Fruit fly (Drosophila melanogaster) whole organism, embryonic: ENCODE results near the gene CG44329.

Experiments used
- BEAF-32 ChIP-seq: fragments of 200-800 bp; sonication (Bioruptor generic); optimal IDR thresholded peaks from 3 replicates; lab custom pipeline; 2017; ENCODE audit warnings: missing biosample characterization, missing genetic modification characterization, mild to moderate bottlenecking, moderate library complexity, missing genetic modification reagents
- Bgb ChIP-seq: fragments of 200-800 bp; sonication (Bioruptor generic); IDR thresholded peaks from 2 replicates; pipeline ENCODE4 v1.3.6; 2022; ENCODE audit warnings: missing biosample characterization, missing genetic modification characterization; ENCODE audit not compliant: partially characterized antibody
- BtbVII ChIP-seq: fragments of 200-800 bp; sonication (Bioruptor generic); optimal IDR thresholded peaks from 3 replicates; lab custom pipeline; 2017; ENCODE audit warnings: missing biosample characterization, mild to moderate bottlenecking, missing genetic modification characterization
- CG10267 ChIP-seq: fragments of 200-800 bp; sonication (Bioruptor generic); optimal IDR thresholded peaks from 2 replicates; lab custom pipeline; 2018; ENCODE audit warnings: missing biosample characterization, mild to moderate bottlenecking, missing genetic modification characterization, moderate library complexity
- CG13424 ChIP-seq: fragments of 200-800 bp; sonication (Bioruptor generic); optimal IDR thresholded peaks from 2 replicates; lab custom pipeline; 2019; ENCODE audit warnings: missing biosample characterization, mild to moderate bottlenecking, missing genetic modification characterization, moderate library complexity
- CG14014 ChIP-seq: fragments of 200-800 bp; sonication (Bioruptor generic); IDR thresholded peaks from 2 replicates; pipeline ENCODE4 v1.3.6; 2022; ENCODE audit warnings: missing biosample characterization, missing genetic modification characterization
- CG17328 ChIP-seq: fragments of 200-800 bp; sonication (Bioruptor generic); IDR thresholded peaks from 2 replicates; pipeline ENCODE4 v1.3.6; 2022; ENCODE audit warnings: missing biosample characterization, missing genetic modification characterization
- CG17385 ChIP-seq: fragments of 200-800 bp; sonication (Bioruptor generic); optimal IDR thresholded peaks from 3 replicates; lab custom pipeline; 2018; ENCODE audit warnings: missing biosample characterization, mild to moderate bottlenecking, missing genetic modification characterization
- CG2889 ChIP-seq: fragments of 200-800 bp; sonication (Bioruptor generic); IDR thresholded peaks from 3 replicates; pipeline ENCODE4 v1.3.6; 2022; ENCODE audit warnings: missing biosample characterization, missing genetic modification characterization
- CG33213 ChIP-seq: fragments of 200-800 bp; sonication (Bioruptor generic); optimal IDR thresholded peaks from 3 replicates; lab custom pipeline; 2016; ENCODE audit warnings: missing biosample characterization, missing genetic modification characterization
- CG33557 ChIP-seq: fragments of 200-800 bp; sonication (Bioruptor generic); optimal IDR thresholded peaks from 2 replicates; lab custom pipeline; 2019; ENCODE audit warnings: missing biosample characterization, mild to moderate bottlenecking, missing genetic modification characterization, moderate library complexity
- CG34376 ChIP-seq: fragments of 200-800 bp; sonication (Bioruptor generic); optimal IDR thresholded peaks from 2 replicates; lab custom pipeline; 2018; ENCODE audit warnings: missing biosample characterization, mild to moderate bottlenecking, missing genetic modification characterization
- CG3726 ChIP-seq: fragments of 200-800 bp; sonication (Bioruptor generic); IDR thresholded peaks from 3 replicates; pipeline ENCODE4, ENCODE4 v1.3.6; 2022; ENCODE audit warnings: missing biosample characterization, missing genetic modification characterization
- CG43689 ChIP-seq: fragments of 200-800 bp; sonication (Bioruptor generic); IDR thresholded peaks from 2 replicates; pipeline ENCODE4 v1.3.6; 2022; ENCODE audit warnings: missing biosample characterization, missing genetic modification characterization
- CG8388 ChIP-seq: fragments of 200-800 bp; sonication (Bioruptor generic); optimal IDR thresholded peaks from 2 replicates; lab custom pipeline; 2019; ENCODE audit warnings: missing biosample characterization, mild to moderate bottlenecking, missing genetic modification characterization, moderate library complexity
- CG9817 ChIP-seq: fragments of 200-800 bp; sonication (Bioruptor generic); optimal IDR thresholded peaks from 2 replicates; lab custom pipeline; 2018; ENCODE audit warnings: missing biosample characterization, mild to moderate bottlenecking, missing genetic modification characterization, moderate library complexity
- Dbx ChIP-seq: fragments of 200-800 bp; sonication (Bioruptor generic); IDR thresholded peaks from 3 replicates; pipeline ENCODE4 v1.3.6; 2022; ENCODE audit warnings: missing biosample characterization, missing genetic modification characterization
- Doc2 ChIP-seq: fragments of 200-800 bp; sonication (Bioruptor generic); IDR thresholded peaks from 2 replicates; pipeline ENCODE4 v1.3.6; 2022; ENCODE audit warnings: missing biosample characterization, missing genetic modification characterization
- Dref ChIP-seq: fragments of 200-800 bp; sonication (Bioruptor generic); IDR thresholded peaks from 2 replicates; pipeline ENCODE4 v1.3.6; 2022; ENCODE audit warnings: missing biosample characterization, missing genetic modification characterization
- E2f1 ChIP-seq: fragments of 200-800 bp; sonication (Bioruptor generic); IDR thresholded peaks from 2 replicates; pipeline ENCODE4 v1.3.6; 2022; ENCODE audit warnings: missing biosample characterization, missing genetic modification characterization
- Elba2 ChIP-seq: fragments of 200-800 bp; sonication (Bioruptor generic); optimal IDR thresholded peaks from 3 replicates; lab custom pipeline; 2016; ENCODE audit warnings: missing biosample characterization, missing genetic modification characterization
- Hr39 ChIP-seq: fragments of >200 bp; optimal IDR thresholded peaks from 2 replicates; lab custom pipeline; 2017
- Optix ChIP-seq: fragments of 200-800 bp; sonication (Bioruptor generic); IDR thresholded peaks from 3 replicates; pipeline ENCODE4 v1.3.6; 2022; ENCODE audit warnings: missing biosample characterization, missing genetic modification characterization
- Ptx1 ChIP-seq: fragments of 200-800 bp; sonication (Bioruptor generic); IDR thresholded peaks from 2 replicates; pipeline ENCODE4 v1.3.6; 2022; ENCODE audit warnings: missing biosample characterization, missing genetic modification characterization
- Side ChIP-seq: fragments of 200-800 bp; sonication (Bioruptor generic); optimal IDR thresholded peaks from 2 replicates; lab custom pipeline; 2016; ENCODE audit warnings: missing biosample characterization, missing genetic modification characterization
- Ssrp ChIP-seq: fragments of 200-800 bp; sonication (Bioruptor generic); optimal IDR thresholded peaks from 2 replicates; lab custom pipeline; 2018; ENCODE audit warnings: missing biosample characterization, mild to moderate bottlenecking, missing genetic modification characterization, moderate library complexity
- Vsx1 ChIP-seq: fragments of 200-800 bp; sonication (Bioruptor generic); optimal IDR thresholded peaks from 2 replicates; lab custom pipeline; 2017; ENCODE audit warnings: missing biosample characterization, mild to moderate bottlenecking, missing genetic modification characterization, missing genetic modification reagents
- ato ChIP-seq: fragments of 200-800 bp; sonication (Bioruptor generic); IDR thresholded peaks from 2 replicates; pipeline ENCODE4 v1.3.6; 2022; ENCODE audit warnings: missing biosample characterization, missing genetic modification characterization; ENCODE audit not compliant: partially characterized antibody
- bcd ChIP-seq: fragments of 200-800 bp; sonication (Bioruptor generic); optimal IDR thresholded peaks from 2 replicates; lab custom pipeline; 2017; ENCODE audit warnings: missing biosample characterization, mild to moderate bottlenecking, missing genetic modification characterization
- cg ChIP-seq: fragments of 200-800 bp; sonication (Bioruptor generic); optimal IDR thresholded peaks from 3 replicates; lab custom pipeline; 2019; ENCODE audit warnings: missing biosample characterization, mild to moderate bottlenecking, missing genetic modification characterization, moderate library complexity
- corto ChIP-seq: fragments of 200-800 bp; sonication (Bioruptor generic); optimal IDR thresholded peaks from 2 replicates; lab custom pipeline; 2016; ENCODE audit warnings: missing biosample characterization, mild to moderate bottlenecking, missing genetic modification characterization, moderate library complexity
- crol ChIP-seq: fragments of 200-800 bp; sonication (Bioruptor generic); IDR thresholded peaks from 2 replicates; pipeline ENCODE4 v1.3.6; 2022; ENCODE audit warnings: missing biosample characterization, missing genetic modification characterization
- exex ChIP-seq: fragments of 200-800 bp; sonication (Bioruptor generic); optimal IDR thresholded peaks from 4 replicates; lab custom pipeline; 2018; ENCODE audit warnings: missing biosample characterization, mild to moderate bottlenecking, missing genetic modification characterization, moderate library complexity
- eyg ChIP-seq: fragments of 200-800 bp; sonication (Bioruptor generic); optimal IDR thresholded peaks from 3 replicates; lab custom pipeline; 2016; ENCODE audit warnings: missing biosample characterization, missing genetic modification characterization
- gt ChIP-seq: fragments of 200-800 bp; sonication (Bioruptor generic); IDR thresholded peaks from 2 replicates; pipeline ENCODE4 v1.3.6; 2022; ENCODE audit warnings: missing biosample characterization, missing genetic modification characterization
- ind ChIP-seq: fragments of 200-800 bp; sonication (Bioruptor generic); optimal IDR thresholded peaks from 3 replicates; lab custom pipeline; 2016; ENCODE audit warnings: missing biosample characterization, missing genetic modification characterization
- jing ChIP-seq: fragments of 200-800 bp; sonication (Bioruptor generic); optimal IDR thresholded peaks from 2 replicates; lab custom pipeline; 2018; ENCODE audit warnings: missing biosample characterization, mild to moderate bottlenecking, missing genetic modification characterization
- knrl ChIP-seq: fragments of 200-800 bp; sonication (Bioruptor generic); IDR thresholded peaks from 3 replicates; pipeline ENCODE4 v1.3.6; 2022; ENCODE audit warnings: missing biosample characterization, missing genetic modification characterization; ENCODE audit not compliant: partially characterized antibody
- nau ChIP-seq: fragments of 200-800 bp; sonication (Bioruptor generic); optimal IDR thresholded peaks from 3 replicates; lab custom pipeline; 2017; ENCODE audit warnings: missing biosample characterization, mild to moderate bottlenecking, missing genetic modification characterization, missing genetic modification reagents
- oc ChIP-seq: fragments of 200-800 bp; sonication (Bioruptor generic); optimal IDR thresholded peaks from 2 replicates; lab custom pipeline; 2018; ENCODE audit warnings: missing biosample characterization, mild to moderate bottlenecking, missing genetic modification characterization, moderate library complexity
- peb ChIP-seq: fragments of 200-800 bp; sonication (Bioruptor generic); IDR thresholded peaks from 2 replicates; pipeline ENCODE4 v1.3.6; 2022; ENCODE audit warnings: missing biosample characterization, missing genetic modification characterization
- prd ChIP-seq, 3 experiments: fragments of >200 bp in 2 of 3; fragments of 200-800 bp in 1 of 3; sonication (Bioruptor generic) in 1 of 3; optimal IDR thresholded peaks in 2 of 3; IDR thresholded peaks in 1 of 3; 2 replicates in 2 of 3; 3 replicates in 1 of 3; pipeline versions ENCODE4 v1.3.6 to Lab custom; 2017 to 2022; ENCODE audit warnings: missing biosample characterization in 1 of 3, missing genetic modification characterization in 1 of 3
- sna ChIP-seq: fragments of 200-800 bp; sonication (Bioruptor generic); IDR thresholded peaks from 2 replicates; pipeline ENCODE4 v1.3.6; 2022; ENCODE audit warnings: missing biosample characterization, missing genetic modification characterization; ENCODE audit not compliant: partially characterized antibody
- sqz ChIP-seq: fragments of 200-800 bp; sonication (Bioruptor generic); optimal IDR thresholded peaks from 3 replicates; lab custom pipeline; 2018; ENCODE audit warnings: missing biosample characterization, mild to moderate bottlenecking, missing genetic modification characterization
- stwl ChIP-seq: fragments of 200-800 bp; sonication (Bioruptor generic); optimal IDR thresholded peaks from 3 replicates; lab custom pipeline; 2018; ENCODE audit warnings: missing biosample characterization, mild to moderate bottlenecking, missing genetic modification characterization, moderate library complexity
- tap ChIP-seq: fragments of 200-800 bp; optimal IDR thresholded peaks from 3 replicates; lab custom pipeline; 2019; ENCODE audit warnings: missing biosample characterization, mild to moderate bottlenecking, missing genetic modification characterization, moderate library complexity
- tgo ChIP-seq: fragments of 200-800 bp; sonication (Bioruptor generic); IDR thresholded peaks from 3 replicates; pipeline ENCODE4 v1.3.6; 2022; ENCODE audit warnings: missing biosample characterization, missing genetic modification characterization
- ttk ChIP-seq: fragments of 200-800 bp; sonication (Bioruptor generic); IDR thresholded peaks from 2 replicates; pipeline ENCODE4 v2.1.2; 2022; ENCODE audit warnings: missing biosample characterization, missing genetic modification characterization
- twi ChIP-seq: fragments of 200-800 bp; optimal IDR thresholded peaks from 2 replicates; lab custom pipeline; 2019; ENCODE audit warnings: missing biosample characterization, mild to moderate bottlenecking, missing genetic modification characterization, moderate library complexity
- wdn ChIP-seq: fragments of 200-800 bp; sonication (Bioruptor generic); IDR thresholded peaks from 2 replicates; pipeline ENCODE4 v1.3.6; 2022; ENCODE audit warnings: missing biosample characterization, missing genetic modification characterization
- zen ChIP-seq: fragments of 200-800 bp; sonication (Bioruptor generic); optimal IDR thresholded peaks from 3 replicates; lab custom pipeline; 2018; ENCODE audit warnings: missing biosample characterization, mild to moderate bottlenecking, missing genetic modification characterization, moderate library complexity

Gene CG44329

DNA sequence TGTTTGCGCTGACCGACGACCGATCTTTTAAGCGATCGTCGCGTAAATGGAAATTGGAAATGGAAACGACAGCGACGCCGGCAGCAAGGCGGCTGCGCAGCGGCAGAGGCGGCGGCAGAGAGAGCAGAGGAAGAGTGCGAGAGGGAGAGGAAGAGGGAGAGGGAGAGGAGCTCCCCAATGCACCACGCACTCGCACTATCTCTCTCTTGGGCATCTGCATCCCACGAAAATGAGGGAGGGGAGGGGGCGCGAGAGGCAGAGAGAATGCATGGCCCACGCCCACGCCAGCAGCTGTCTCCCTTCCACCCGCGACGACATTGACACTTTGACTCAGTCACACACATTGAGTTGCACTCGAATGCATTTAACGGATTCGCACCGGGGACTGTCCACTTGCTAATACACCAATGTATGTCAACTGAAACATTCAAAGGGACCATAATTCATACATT, 42.0 kb downstream of the CG44329 start, which contains the start of gene CG3097 (continued):
- TF ChIP-seq exex (tag; lab: Kevin White, UChicago) (no peak), wdn (no peak), Optix (no peak), BEAF-32 (GFP tag; lab: Kevin White, UChicago) (no peak), Bgb (GFP tag; lab: Robert Waterston, UW) (0 out of 2 replicates have a peak, but pooled peaks have one; percentile 10), CG10267 (tag; lab: Kevin White, UChicago) (no peak), Vsx1 (GFP tag; lab: Kevin White, UChicago) (no peak), CG33213 (GFP tag; lab: Kevin White, UChicago) (no peak), zen (tag; lab: Kevin White, UChicago) (no peak), CG8388 (GFP tag; lab: Kevin White, UChicago) (no peak), CG2889 (GFP tag; lab: Robert Waterston, UW) (no peak), Side (GFP tag; lab: Kevin White, UChicago) (no peak), cg (GFP tag; lab: Kevin White, UChicago) (peak; percentile 25), Dref (GFP tag; lab: Robert Waterston, UW) (no peak), Doc2 (GFP tag; lab: Robert Waterston, UW) (no peak), gt (GFP tag; lab: Robert Waterston, UW) (no peak), CG9817 (no peak), Ssrp (tag; lab: Kevin White, UChicago) (no peak), tgo (GFP tag; lab: Robert Waterston, UW) (no peak), E2f1 (GFP tag; lab: Robert Waterston, UW) (no peak), sqz (no peak), ato (GFP tag; lab: Robert Waterston, UW) (peak; percentile 22; the same call in 1 of the 2 replicates), nau (no peak), CG13424 (no peak), CG33557 (GFP tag; lab: Kevin White, UChicago) (no peak), bcd (GFP tag; lab: Kevin White, UChicago) (no peak), CG34376 (no peak), oc (tag; lab: Kevin White, UChicago) (no peak), eyg (no peak), jing (GFP tag; lab: Kevin White, UChicago) (no peak), crol (peak; percentile 100), knrl (no peak; the same call in 2 of the 3 replicates), ind (GFP tag; lab: Kevin White, UChicago) (no peak), Elba2 (GFP tag; lab: Kevin White, UChicago) (no peak), tap (tag; lab: Kevin White, UChicago) (no peak), stwl (tag; lab: Kevin White, UChicago) (peak; percentile 37), CG14014 (no peak), prd (optimal IDR thresholded peaks at IDR 0.05; lab: Kevin White, UChicago) (no peak), prd (GFP tag; IDR thresholded peaks at IDR 0.05; lab: Robert Waterston, UW) (peak; percentile 21; the same call in 1 of the 3 replicates), CG17328 (GFP tag; lab: Robert Waterston, UW) (no peak), twi (no peak), Hr39 (no peak), CG3726 (GFP tag; lab: Robert Waterston, UW) (no peak), CG17385 (GFP tag; lab: Kevin White, UChicago) (no peak), peb (GFP tag; lab: Robert Waterston, UW) (no peak), sna (GFP tag; lab: Robert Waterston, UW) (peak; percentile 46; the same call in 1 of the 2 replicates), BtbVII (GFP tag; lab: Kevin White, UChicago) (no peak), Ptx1 (GFP tag; lab: Robert Waterston, UW) (no peak), Dbx (no peak), corto (GFP tag; lab: Kevin White, UChicago) (no peak), ttk (GFP tag; lab: Robert Waterston, UW) (no peak), CG43689 (GFP tag; lab: Robert Waterston, UW) (no peak)
